Worm (Caenorhabditis elegans): ENCODE results near the gene C39F7.1.

The C39F7.1 gene

ce11 chrV:1260042-1260441, at the start of gene C39F7.1:
Gene C39F7.1, plus strand, starts transcription at chrV:1260342.
- TF ChIP-seq mls-2 (tag; optimal IDR thresholded peaks at IDR 0.05) (no peak), unc-120 (tag; optimal IDR thresholded peaks at IDR 0.05; ENCODE audit: poor library complexity, severe bottlenecking) (no peak), ces-1 (GFP tag; optimal IDR thresholded peaks at IDR 0.05) (no peak), bed-3 (GFP tag; optimal IDR thresholded peaks at IDR 0.05) (no peak), flh-1 (GFP tag; optimal IDR thresholded peaks at IDR 0.05) (no peak), blmp-1 (tag; optimal IDR thresholded peaks at IDR 0.05) (no peak), ceh-43 (GFP tag; optimal IDR thresholded peaks at IDR 0.05) (no peak), nhr-28 (tag; optimal IDR thresholded peaks at IDR 0.05) (no peak)

DNA sequence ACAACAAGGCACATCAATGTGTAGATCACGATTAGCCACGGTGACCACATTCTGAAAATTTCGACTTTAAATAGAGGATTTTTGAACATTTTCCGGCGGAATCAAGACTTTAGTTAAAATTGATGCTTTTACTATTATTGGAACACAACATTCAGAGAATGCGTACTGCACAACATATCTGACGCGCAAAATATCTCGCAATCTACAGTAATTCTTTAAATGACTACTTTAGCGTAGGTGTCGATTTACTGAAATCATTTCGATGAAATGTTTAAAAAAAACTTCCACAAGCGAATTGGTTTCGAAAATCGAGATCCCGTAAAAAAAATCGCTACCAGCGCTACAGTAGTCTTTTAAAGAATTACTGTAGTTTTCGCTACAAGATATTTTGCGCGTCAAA, 39.6 kb upstream of the C39F7.1 start, which contains the start of gene Y50D4A.10:
Gene Y50D4A.10 (minus strand): TSS at position 57 of the 400 bp plus-strand sequence.
- TF ChIP-seq ceh-39 (tag; optimal IDR thresholded peaks at IDR 0.05): no peak
- TF ChIP-seq bed-3 (GFP tag; optimal IDR thresholded peaks at IDR 0.05): no peak
- TF ChIP-seq zip-8 (tag; optimal IDR thresholded peaks at IDR 0.05): peak; percentile 84

DNA sequence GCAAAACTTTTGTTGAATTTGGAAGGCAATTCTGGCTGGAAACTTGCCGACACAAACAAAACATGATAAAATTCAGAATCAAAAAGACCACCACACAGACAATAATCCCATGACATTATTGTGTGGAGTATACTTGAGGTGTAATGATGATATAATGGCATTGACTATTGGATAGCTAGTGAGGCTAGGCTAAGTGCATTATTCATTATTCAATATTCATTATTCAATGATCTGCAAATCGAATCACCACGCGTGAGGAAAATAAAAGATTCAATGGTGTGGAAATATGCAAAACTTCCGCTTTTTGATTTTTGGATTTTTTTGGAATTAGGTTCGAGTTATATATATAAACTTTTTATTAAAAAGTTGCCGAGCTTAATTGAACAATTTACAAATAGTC, 36.6 kb upstream of the C39F7.1 start:
- peak; percentile 98 for TF ChIP-seq ces-1 (GFP tag; optimal IDR thresholded peaks at IDR 0.05)
- no peak for TF ChIP-seq drap-1 (GFP tag; optimal IDR thresholded peaks at IDR 0.05)
- no peak for TF ChIP-seq cnd-1 (tag; optimal IDR thresholded peaks at IDR 0.05)
- TF ChIP-seq ztf-11 (tag; optimal IDR thresholded peaks at IDR 0.05): no peak
- no peak for TF ChIP-seq mls-2 (tag; optimal IDR thresholded peaks at IDR 0.05)

DNA sequence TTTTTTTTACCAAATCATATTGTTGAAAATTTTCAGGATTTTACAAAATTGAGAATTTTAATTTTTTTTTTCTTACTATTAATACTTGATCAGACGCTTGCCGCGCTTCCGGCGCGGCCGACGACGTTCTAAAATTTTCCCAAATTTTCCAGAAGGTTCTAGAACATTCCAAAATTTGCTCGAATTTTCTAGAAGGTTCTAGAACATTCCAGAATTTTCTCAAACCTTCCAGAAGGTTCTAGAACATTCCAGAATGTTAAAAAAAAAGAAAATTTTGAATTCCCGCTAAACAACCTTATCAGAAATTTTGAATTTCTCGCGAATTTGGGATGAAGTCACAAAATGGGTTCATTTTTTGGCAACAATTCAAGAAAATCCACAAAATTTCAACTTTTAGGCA, 33.9 kb upstream of the C39F7.1 start:
- TF ChIP-seq nhr-237 (tag; optimal IDR thresholded peaks at IDR 0.05) (no peak), sptf-1 (tag; optimal IDR thresholded peaks at IDR 0.05) (no peak), sem-2 (GFP tag; optimal IDR thresholded peaks at IDR 0.05) (no peak), elt-1 (tag; optimal IDR thresholded peaks at IDR 0.05; ENCODE audit: borderline replicate concordance, insufficient read depth) (no peak), zip-8 (tag; optimal IDR thresholded peaks at IDR 0.05) (no peak)

ce11 chrV:1227756-1228665, 32.1 kb upstream of the C39F7.1 start:
- no peak for TF ChIP-seq tbx-8 (GFP tag; optimal IDR thresholded peaks at IDR 0.05)
- TF ChIP-seq nhr-12 (tag; optimal IDR thresholded peaks at IDR 0.05): no peak
- peak; percentile 18 for TF ChIP-seq nhr-2 (tag; optimal IDR thresholded peaks at IDR 0.05)
- no peak for TF ChIP-seq nhr-28 (tag; optimal IDR thresholded peaks at IDR 0.05)
- TF ChIP-seq hlh-1 (tag; optimal IDR thresholded peaks at IDR 0.05): no peak
- peak; percentile 81 for TF ChIP-seq unc-62 (GFP tag; optimal IDR thresholded peaks at IDR 0.05)
- peak; percentile 57 for TF ChIP-seq zip-8 (tag; optimal IDR thresholded peaks at IDR 0.05)
- peak; percentile 88 for TF ChIP-seq ces-1 (GFP tag; optimal IDR thresholded peaks at IDR 0.05)
- no peak for TF ChIP-seq lin-13 (tag; optimal IDR thresholded peaks at IDR 0.05)

- peak; percentile 71 for TF ChIP-seq hlh-1 (tag; optimal IDR thresholded peaks at IDR 0.05)
- TF ChIP-seq cnd-1 (tag; optimal IDR thresholded peaks at IDR 0.05): peak; percentile 68
- TF ChIP-seq nhr-2 (tag; optimal IDR thresholded peaks at IDR 0.05): peak; percentile 74
- TF ChIP-seq ceh-83 (GFP tag; optimal IDR thresholded peaks at IDR 0.05): peak; percentile 28
- TF ChIP-seq unc-62 (GFP tag; optimal IDR thresholded peaks at IDR 0.05): peak; percentile 53
- TF ChIP-seq flh-1 (GFP tag; optimal IDR thresholded peaks at IDR 0.05): no peak
- TF ChIP-seq ceh-43 (GFP tag; optimal IDR thresholded peaks at IDR 0.05): no peak
- peak; percentile 83 for TF ChIP-seq zip-8 (tag; optimal IDR thresholded peaks at IDR 0.05)
- no peak for TF ChIP-seq nhr-28 (tag; optimal IDR thresholded peaks at IDR 0.05)
- TF ChIP-seq tbx-8 (GFP tag; optimal IDR thresholded peaks at IDR 0.05): no peak
- TF ChIP-seq ces-1 (GFP tag; optimal IDR thresholded peaks at IDR 0.05): peak; percentile 21
- TF ChIP-seq drap-1 (GFP tag; optimal IDR thresholded peaks at IDR 0.05): no peak
These were observed 31.1 kb upstream of the C39F7.1 start for ce11 chrV:1228884-1229662.
